Worm (Caenorhabditis elegans) whole organism, early embryonic: Measurements from ENCODE around the gene rpl-16.

Experiments
- B0310.2 ChIP-seq: sonication (generic microtip); optimal IDR thresholded peaks from 2 replicates; lab custom pipeline; 2016; ENCODE audit warnings: mild to moderate bottlenecking, missing genetic modification characterization, missing compliant biosample characterization
- F13C5.2 ChIP-seq: sonication (generic microtip); optimal IDR thresholded peaks from 2 replicates; lab custom pipeline; 2017; ENCODE audit warnings: mild to moderate bottlenecking, missing genetic modification characterization, inconsistent platforms, missing compliant biosample characterization
- aly-1 ChIP-seq: sonication (generic microtip); optimal IDR thresholded peaks from 2 replicates; lab custom pipeline; 2016; ENCODE audit warnings: missing genetic modification characterization, missing compliant biosample characterization
- ama-1 ChIP-seq: fragments of 150-350 bp; optimal IDR thresholded peaks from 2 replicates; lab custom pipeline; 2014
- ceh-13 ChIP-seq: fragments of 200-800 bp; sonication (Bioruptor generic); optimal IDR thresholded peaks from 2 replicates; lab custom pipeline; 2018; ENCODE audit warnings: mild to moderate bottlenecking, missing genetic modification characterization, missing compliant biosample characterization
- ceh-36 ChIP-seq: sonication (generic microtip); optimal IDR thresholded peaks from 2 replicates; lab custom pipeline; 2016; ENCODE audit warnings: missing genetic modification characterization, inconsistent platforms, missing compliant biosample characterization
- ets-7 ChIP-seq: sonication (generic microtip); optimal IDR thresholded peaks from 2 replicates; lab custom pipeline; 2016; ENCODE audit warnings: missing genotype, missing genetic modification characterization, missing compliant biosample characterization
- flt-1 ChIP-seq: fragments of 200-800 bp; sonication (Bioruptor generic); IDR thresholded peaks from 2 replicates; pipeline ENCODE4 v1.3.6; 2022; ENCODE audit warnings: missing genetic modification characterization, missing compliant biosample characterization
- hmbx-1 ChIP-seq: sonication (generic microtip); optimal IDR thresholded peaks from 2 replicates; lab custom pipeline; 2016; ENCODE audit warnings: mild to moderate bottlenecking, missing genetic modification characterization, missing compliant biosample characterization
- hmg-4 ChIP-seq: fragments of 200-800 bp; sonication (Bioruptor generic); optimal IDR thresholded peaks from 2 replicates; lab custom pipeline; 2018; ENCODE audit warnings: mild to moderate bottlenecking, missing genetic modification characterization, missing compliant biosample characterization
- hnd-1 ChIP-seq: sonication (generic microtip); optimal IDR thresholded peaks from 2 replicates; lab custom pipeline; 2016; ENCODE audit warnings: missing genetic modification characterization, missing compliant biosample characterization
- pes-1 ChIP-seq: fragments of 200-800 bp; sonication (Bioruptor generic); IDR thresholded peaks from 2 replicates; pipeline ENCODE4 v1.3.6; 2022; ENCODE audit warnings: missing genetic modification reagents, missing genetic modification characterization, missing compliant biosample characterization
- scrt-1 ChIP-seq: fragments of 200-800 bp; sonication (Bioruptor generic); IDR thresholded peaks from 2 replicates; pipeline ENCODE4 v1.3.6; 2022; ENCODE audit warnings: missing genetic modification characterization, missing compliant biosample characterization
- sea-1 ChIP-seq: fragments of 200-800 bp; sonication (Bioruptor generic); conservative IDR thresholded peaks from 2 replicates; pipeline ENCODE4 v1.3.6; 2022; ENCODE audit warnings: missing genetic modification characterization, missing compliant biosample characterization
- tbx-11 ChIP-seq: fragments of 200-800 bp; sonication (Bioruptor generic); IDR thresholded peaks from 2 replicates; pipeline ENCODE4 v1.3.6; 2022; ENCODE audit warnings: missing genetic modification characterization, missing compliant biosample characterization
- tbx-37 ChIP-seq: fragments of 200-800 bp; sonication (Bioruptor generic); conservative IDR thresholded peaks from 2 replicates; pipeline ENCODE4 v1.3.6; 2022; ENCODE audit warnings: missing genetic modification reagents, missing genetic modification characterization, missing compliant biosample characterization
- tra-4 ChIP-seq: sonication (generic microtip); optimal IDR thresholded peaks from 2 replicates; lab custom pipeline; 2017; ENCODE audit warnings: missing genetic modification characterization, missing compliant biosample characterization

Gene rpl-16

ce11 chrIII:3502215-3502838, 1.1 kb downstream of the rpl-16 start, which contains the start of gene M01F1.8:
M01F1.8 (minus strand) TSS chrIII:3502549.
- TF ChIP-seq ama-1 (lab: Kevin White, UChicago) (peak; percentile 53), tra-4 (tag; lab: Kevin White, UChicago) (no peak)

- TF ChIP-seq flt-1 = peak; percentile 78
- TF ChIP-seq ama-1 (lab: Kevin White, UChicago) = no peak
- peak; percentile 97 for TF ChIP-seq pes-1
- peak; percentile 94 for TF ChIP-seq sea-1 (GFP tag; lab: Robert Waterston, UW)
- peak; percentile 97 for TF ChIP-seq tra-4 (tag; lab: Kevin White, UChicago)
- TF ChIP-seq ceh-13 (GFP tag; lab: Kevin White, UChicago) = peak; percentile 96
- peak; percentile 87 for TF ChIP-seq ceh-36 (tag; lab: Kevin White, UChicago)
- peak; percentile 97 for TF ChIP-seq hmg-4 (GFP tag; lab: Kevin White, UChicago)
- TF ChIP-seq F13C5.2 (tag; lab: Kevin White, UChicago) = peak; percentile 88
- TF ChIP-seq hnd-1 (tag; lab: Kevin White, UChicago) = peak; percentile 94
- TF ChIP-seq aly-1 (tag; lab: Kevin White, UChicago) = peak; percentile 98
- peak; percentile 93 for TF ChIP-seq tbx-11 (GFP tag; lab: Robert Waterston, UW)
- peak; percentile 81 for TF ChIP-seq scrt-1 (GFP tag; lab: Robert Waterston, UW)
- peak; percentile 80 for TF ChIP-seq hmbx-1 (tag; lab: Kevin White, UChicago)
- peak; percentile 93 for TF ChIP-seq tbx-37 (GFP tag; lab: Robert Waterston, UW)
- peak; percentile 97 for TF ChIP-seq B0310.2 (tag; lab: Kevin White, UChicago)
- TF ChIP-seq ets-7 (tag; lab: Kevin White, UChicago) = peak; percentile 99
Measured at ce11 chrIII:3499850-3500249, 3.6 kb downstream of the rpl-16 start.

- TF ChIP-seq scrt-1 (GFP tag; lab: Robert Waterston, UW) = no peak
Measured at ce11 chrIII:3498957-3499356, 4.4 kb downstream of the rpl-16 start, which contains the start of gene M01F1.9. M01F1.9 (minus strand) TSS chrIII:3499057.

- TF ChIP-seq ets-7 (tag; lab: Kevin White, UChicago) = no peak
Measured at ce11 chrIII:3493138-3493537, 10.3 kb downstream of the rpl-16 start, which contains the start of gene gly-14. gly-14 (minus strand) TSS chrIII:3493238.

ce11 chrIII:3488224-3488623, 15.2 kb downstream of the rpl-16 start, which contains the start of gene C34C12.7:
C34C12.7 (minus strand) TSS chrIII:3488341.
- TF ChIP-seq tbx-37 (GFP tag; lab: Robert Waterston, UW) (no peak), ceh-13 (GFP tag; lab: Kevin White, UChicago) (no peak), hnd-1 (tag; lab: Kevin White, UChicago) (no peak), flt-1 (no peak), pes-1 (no peak), B0310.2 (tag; lab: Kevin White, UChicago) (no peak), ama-1 (lab: Kevin White, UChicago) (no peak), scrt-1 (GFP tag; lab: Robert Waterston, UW) (no peak), tbx-11 (GFP tag; lab: Robert Waterston, UW) (no peak), sea-1 (GFP tag; lab: Robert Waterston, UW) (no peak)

- TF ChIP-seq hmg-4 (GFP tag; lab: Kevin White, UChicago) (no peak), F13C5.2 (tag; lab: Kevin White, UChicago) (no peak), tra-4 (tag; lab: Kevin White, UChicago) (no peak), ama-1 (lab: Kevin White, UChicago) (no peak), tbx-37 (GFP tag; lab: Robert Waterston, UW) (no peak), flt-1 (no peak), ceh-13 (GFP tag; lab: Kevin White, UChicago) (no peak), ceh-36 (tag; lab: Kevin White, UChicago) (no peak), pes-1 (no peak), sea-1 (GFP tag; lab: Robert Waterston, UW) (no peak), aly-1 (tag; lab: Kevin White, UChicago) (no peak), scrt-1 (GFP tag; lab: Robert Waterston, UW) (no peak), tbx-11 (GFP tag; lab: Robert Waterston, UW) (no peak), hmbx-1 (tag; lab: Kevin White, UChicago) (no peak), hnd-1 (tag; lab: Kevin White, UChicago) (no peak), B0310.2 (tag; lab: Kevin White, UChicago) (no peak), ets-7 (tag; lab: Kevin White, UChicago) (no peak)
Measured at ce11 chrIII:3487133-3487532, 16.3 kb downstream of the rpl-16 start.

- TF ChIP-seq sea-1 (GFP tag; lab: Robert Waterston, UW) (no peak), tbx-37 (GFP tag; lab: Robert Waterston, UW) (no peak), pes-1 (no peak)
Measured at ce11 chrIII:3486055-3486454, 17.3 kb downstream of the rpl-16 start.

- TF ChIP-seq B0310.2 (tag; lab: Kevin White, UChicago) (no peak), ama-1 (lab: Kevin White, UChicago) (no peak), tra-4 (tag; lab: Kevin White, UChicago) (no peak), aly-1 (tag; lab: Kevin White, UChicago) (no peak), hmbx-1 (tag; lab: Kevin White, UChicago) (no peak), F13C5.2 (tag; lab: Kevin White, UChicago) (no peak), sea-1 (GFP tag; lab: Robert Waterston, UW) (no peak), ceh-13 (GFP tag; lab: Kevin White, UChicago) (no peak), flt-1 (no peak), tbx-11 (GFP tag; lab: Robert Waterston, UW) (no peak), scrt-1 (GFP tag; lab: Robert Waterston, UW) (no peak), ceh-36 (tag; lab: Kevin White, UChicago) (no peak)
Measured at ce11 chrIII:3484995-3485394, 18.4 kb downstream of the rpl-16 start.
